Fruit fly (Drosophila melanogaster) Kc167 (cell line): ENCODE measurements around the gene CG5808.

Experiments used
- Myc ChIP-seq: fragments of >200 bp; optimal IDR thresholded peaks from 2 replicates; lab custom pipeline; 2017; ENCODE audit warnings: missing external identifiers
- h ChIP-seq: fragments of >200 bp; optimal IDR thresholded peaks from 3 replicates; lab custom pipeline; 2018; ENCODE audit warnings: missing external identifiers
- insv ChIP-seq: fragments of >200 bp; optimal IDR thresholded peaks from 3 replicates; lab custom pipeline; 2018; ENCODE audit warnings: missing external identifiers
- psq ChIP-seq: fragments of >200 bp; optimal IDR thresholded peaks from 2 replicates; lab custom pipeline; 2017; ENCODE audit warnings: missing external identifiers

dm6 chr3R:24764971-24765370 lies 51.8 kb downstream of the CG5808 start, which contains the start of gene AstA:
- TF ChIP-seq Myc = no peak
- TF ChIP-seq psq (lab: Kevin White, UChicago) = no peak
- no peak for TF ChIP-seq insv (lab: Kevin White, UChicago)
- no peak for TF ChIP-seq h (lab: Kevin White, UChicago)
